Worm (Caenorhabditis elegans) whole organism, L4 larva: ENCODE measurements around the gene ldh-1.

Experiments used
- F44E2.7 ChIP-seq: fragments of 200-800 bp; sonication (Bioruptor generic); IDR thresholded peaks from 2 replicates; pipeline ENCODE4 v2.1.2; 2022; ENCODE audit warnings: missing genetic modification characterization, missing compliant biosample characterization
- ama-1 ChIP-seq: fragments of 150-350 bp; optimal IDR thresholded peaks from 2 replicates; lab custom pipeline; 2014; ENCODE audit warnings: inconsistent platforms, mixed read lengths
- ces-1 ChIP-seq: fragments of 150-350 bp; sonication (generic microtip); optimal IDR thresholded peaks from 4 replicates; lab custom pipeline; 2014; ENCODE audit warnings: missing biosample characterization, missing genetic modification reagents, missing genetic modification characterization
- dpl-1 ChIP-seq: fragments of 150-350 bp; optimal IDR thresholded peaks from 2 replicates; lab custom pipeline; 2014; ENCODE audit warnings: missing biosample characterization, missing genetic modification reagents, missing genetic modification characterization
- lin-29 ChIP-seq: fragments of 200-800 bp; sonication (Bioruptor generic); IDR thresholded peaks from 2 replicates; pipeline ENCODE4 v1.3.6; 2022; ENCODE audit warnings: missing genetic modification reagents, missing genetic modification characterization, missing compliant biosample characterization
- lin-39 ChIP-seq: fragments of 150-350 bp; optimal IDR thresholded peaks from 2 replicates; lab custom pipeline; 2014; ENCODE audit warnings: missing biosample characterization, missing genetic modification reagents, missing genetic modification characterization
- lsy-2 ChIP-seq, 2 experiments: fragments of 150-350 bp in 1 of 2; sonication (generic microtip) in 1 of 2; optimal IDR thresholded peaks; 2 replicates each; lab custom pipeline; 2014 to 2017; ENCODE audit warnings: missing biosample characterization in 2 of 2, missing genetic modification characterization in 2 of 2
- nhr-10 ChIP-seq: fragments of 150-350 bp; optimal IDR thresholded peaks from 2 replicates; lab custom pipeline; 2014; ENCODE audit warnings: missing biosample characterization, missing genetic modification characterization
- nhr-11 ChIP-seq: fragments of 150-350 bp; optimal IDR thresholded peaks from 2 replicates; lab custom pipeline; 2014; ENCODE audit warnings: missing biosample characterization, missing genetic modification characterization
- nhr-25 ChIP-seq: sonication (generic microtip); optimal IDR thresholded peaks from 2 replicates; lab custom pipeline; 2017; ENCODE audit warnings: missing genetic modification characterization, mild to moderate bottlenecking, missing compliant biosample characterization, antibody characterized with exemption, moderate library complexity, borderline replicate concordance; ENCODE audit not compliant: insufficient read depth
- nhr-77 ChIP-seq: fragments of 150-350 bp; optimal IDR thresholded peaks from 2 replicates; lab custom pipeline; 2014; ENCODE audit warnings: missing biosample characterization, missing genetic modification characterization
- snpc-4 ChIP-seq: fragments of 150-350 bp; optimal IDR thresholded peaks from 2 replicates; lab custom pipeline; 2014; ENCODE audit warnings: missing biosample characterization, missing genetic modification characterization

- TF ChIP-seq nhr-77 (tag; lab: Kevin White, UChicago), result no peak
- TF ChIP-seq ama-1 (lab: Kevin White, UChicago), result peak; percentile 49
- TF ChIP-seq lin-39 (tag; lab: Kevin White, UChicago), result no peak
- TF ChIP-seq lsy-2 (tag; optimal IDR thresholded peaks at IDR 0.05; lab: Kevin White, UChicago), result peak in 1 of 2 experiments; percentile 86
- no peak for TF ChIP-seq nhr-10 (tag; lab: Kevin White, UChicago)
- TF ChIP-seq lin-29 (GFP tag; lab: Robert Waterston, UW), result no peak
- no peak for TF ChIP-seq nhr-11 (tag; lab: Kevin White, UChicago)
- no peak for TF ChIP-seq nhr-25 (tag; lab: Kevin White, UChicago)
- TF ChIP-seq ces-1 (GFP tag; lab: Kevin White, UChicago), result no peak
- TF ChIP-seq snpc-4 (tag; lab: Kevin White, UChicago), result no peak
- TF ChIP-seq F44E2.7, result no peak
- TF ChIP-seq dpl-1 (GFP tag; lab: Kevin White, UChicago), result no peak
These were observed 38.0 kb downstream of the ldh-1 start for ce11 chrII:11761806-11762512.
